Worm (Caenorhabditis elegans) whole organism, L3 larva: ENCODE results near the gene R102.6.

Experiments used
- fos-1 ChIP-seq: fragments of 150-350 bp; optimal IDR thresholded peaks from 2 replicates; lab custom pipeline; 2014; ENCODE audit warnings: missing biosample characterization, missing genetic modification characterization
- lin-39 ChIP-seq: fragments of 150-350 bp; optimal IDR thresholded peaks from 2 replicates; lab custom pipeline; 2018; ENCODE audit warnings: missing biosample characterization, missing genetic modification reagents, missing genetic modification characterization
- lsy-12 ChIP-seq: sonication (generic microtip); optimal IDR thresholded peaks from 2 replicates; lab custom pipeline; 2016; ENCODE audit warnings: mild to moderate bottlenecking, missing genetic modification characterization, missing compliant biosample characterization
- nhr-12 ChIP-seq: fragments of 150-350 bp; optimal IDR thresholded peaks from 2 replicates; lab custom pipeline; 2014; ENCODE audit warnings: missing biosample characterization, missing genetic modification characterization
- nhr-237 ChIP-seq: fragments of 150-350 bp; optimal IDR thresholded peaks from 2 replicates; lab custom pipeline; 2014; ENCODE audit warnings: missing biosample characterization, missing genetic modification characterization
- nhr-76 ChIP-seq: fragments of 150-350 bp; sonication (generic microtip); optimal IDR thresholded peaks from 5 replicates; lab custom pipeline; 2014; ENCODE audit warnings: missing biosample characterization, missing genetic modification characterization
- skn-1 ChIP-seq: fragments of 150-350 bp; optimal IDR thresholded peaks from 2 replicates; lab custom pipeline; 2014; ENCODE audit warnings: missing biosample characterization, missing genetic modification characterization
- snpc-4 ChIP-seq: fragments of 150-350 bp; optimal IDR thresholded peaks from 2 replicates; lab custom pipeline; 2014; ENCODE audit warnings: missing biosample characterization, missing genetic modification characterization
- unc-62 ChIP-seq: fragments of 150-350 bp; sonication (generic microtip); optimal IDR thresholded peaks from 4 replicates; lab custom pipeline; 2014; ENCODE audit warnings: missing biosample characterization, missing genetic modification reagents, missing genetic modification characterization

ce11 chrIV:10661072-10661471 lies 44.9 kb downstream of the R102.6 start:
- TF ChIP-seq unc-62 (no peak), snpc-4 (tag; lab: Kevin White, UChicago) (no peak), skn-1 (tag; lab: Kevin White, UChicago) (no peak), nhr-237 (tag; lab: Kevin White, UChicago) (no peak), lsy-12 (tag; lab: Kevin White, UChicago) (no peak), nhr-12 (tag; lab: Kevin White, UChicago) (no peak), nhr-76 (tag; lab: Kevin White, UChicago) (no peak), fos-1 (tag; lab: Kevin White, UChicago) (no peak), lin-39 (tag; lab: Kevin White, UChicago) (no peak)
